Worm (Caenorhabditis elegans) whole organism, young adult: ENCODE measurements around the gene str-217.

Experiments used
- cebp-2 ChIP-seq: fragments of 200-800 bp; sonication (Bioruptor generic); IDR thresholded peaks from 2 replicates; pipeline ENCODE4 v1.3.6; 2022; ENCODE audit warnings: missing genetic modification characterization, missing compliant biosample characterization
- ceh-100 ChIP-seq: fragments of 200-800 bp; sonication (Bioruptor generic); IDR thresholded peaks from 2 replicates; pipeline ENCODE4 v1.3.6; 2022; ENCODE audit warnings: missing genetic modification reagents, missing genetic modification characterization, missing compliant biosample characterization
- dpl-1 ChIP-seq: fragments of 150-350 bp; optimal IDR thresholded peaks from 2 replicates; lab custom pipeline; 2014; ENCODE audit warnings: missing biosample characterization, missing genetic modification reagents, missing genetic modification characterization
- fkh-3 ChIP-seq: sonication (generic microtip); optimal IDR thresholded peaks from 2 replicates; lab custom pipeline; 2016; ENCODE audit warnings: mild to moderate bottlenecking, missing genetic modification characterization, missing compliant biosample characterization
- him-1 ChIP-seq: sonication (generic microtip); optimal IDR thresholded peaks from 2 replicates; lab custom pipeline; 2016; ENCODE audit warnings: missing genotype, missing genetic modification reagents, missing genetic modification characterization, missing compliant biosample characterization
- mel-28 ChIP-seq: sonication (generic microtip); optimal IDR thresholded peaks from 2 replicates; lab custom pipeline; 2016; ENCODE audit warnings: borderline replicate concordance, mild to moderate bottlenecking, missing genetic modification characterization, missing compliant biosample characterization
- mxl-1 ChIP-seq: sonication (generic microtip); optimal IDR thresholded peaks from 2 replicates; lab custom pipeline; 2016; ENCODE audit warnings: missing genetic modification characterization, missing compliant biosample characterization
- nhr-120 ChIP-seq: fragments of 200-800 bp; sonication (Bioruptor generic); IDR thresholded peaks from 2 replicates; pipeline ENCODE4 v1.3.6; 2022; ENCODE audit warnings: missing genetic modification characterization, missing compliant biosample characterization
- tlf-1 ChIP-seq: fragments of 200-800 bp; sonication (Bioruptor generic); optimal IDR thresholded peaks from 2 replicates; lab custom pipeline; 2018; ENCODE audit warnings: mild to moderate bottlenecking, missing genetic modification characterization, missing compliant biosample characterization
- ztf-22 ChIP-seq: fragments of 200-800 bp; sonication (Bioruptor generic); optimal IDR thresholded peaks from 2 replicates; lab custom pipeline; 2018; ENCODE audit warnings: mild to moderate bottlenecking, missing genetic modification characterization, moderate library complexity, missing compliant biosample characterization
- ztf-26 ChIP-seq: sonication (generic microtip); optimal IDR thresholded peaks from 2 replicates; lab custom pipeline; 2017; ENCODE audit warnings: missing genetic modification characterization, missing compliant biosample characterization

DNA sequence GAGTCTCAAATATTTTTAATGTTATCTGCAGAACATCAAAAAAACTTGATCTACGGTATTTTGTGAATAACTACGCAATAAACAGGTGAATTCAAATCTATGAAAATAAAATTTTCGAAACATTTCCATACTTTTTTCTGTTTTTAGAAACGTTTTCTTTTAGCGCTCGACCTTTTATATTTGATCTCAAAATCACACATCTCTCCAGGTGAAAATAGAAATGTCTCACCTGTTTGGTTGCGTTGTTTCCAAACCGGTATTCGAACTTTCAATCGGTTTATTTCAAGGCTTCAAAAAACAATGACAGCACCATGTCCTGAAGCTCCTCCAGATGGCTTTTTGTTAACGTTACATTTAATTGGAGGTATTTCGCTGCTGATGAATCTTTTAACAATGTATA, 1.1 kb upstream of the str-217 start, which contains the start of gene sri-9:
- TF ChIP-seq mxl-1 (tag; lab: Kevin White, UChicago) (no peak), mel-28 (no peak), dpl-1 (GFP tag; lab: Kevin White, UChicago) (no peak), tlf-1 (GFP tag; lab: Kevin White, UChicago) (no peak), him-1 (tag; lab: Kevin White, UChicago) (no peak), ztf-26 (no peak), fkh-3 (no peak), ceh-100 (GFP tag; lab: Robert Waterston, UW) (no peak), ztf-22 (no peak), nhr-120 (no peak), cebp-2 (GFP tag; lab: Robert Waterston, UW) (no peak)
